Worm (Caenorhabditis elegans): ENCODE results near the gene F36H5.8.

The F36H5.8 gene

ce11 chrII:1712938-1713337, 37.5 kb downstream of the F36H5.8 start, which contains the start of gene btb-7:
Gene btb-7 (plus strand): TSS chrII:1713238.
- TF ChIP-seq flt-1 (GFP tag; IDR thresholded peaks at IDR 0.05), result no peak
- no peak for TF ChIP-seq med-1 (GFP tag; optimal IDR thresholded peaks at IDR 0.05; ENCODE audit: insufficient read depth)
- no peak for TF ChIP-seq T22C8.4 (GFP tag; IDR thresholded peaks at IDR 0.05)
- TF ChIP-seq ref-1 (GFP tag; conservative IDR thresholded peaks at IDR 0.05), result no peak
- TF ChIP-seq ztf-23 (GFP tag; IDR thresholded peaks at IDR 0.05), result no peak
- no peak for TF ChIP-seq ztf-29 (GFP tag; IDR thresholded peaks at IDR 0.05)
- TF ChIP-seq cog-1 (tag; optimal IDR thresholded peaks at IDR 0.05), result no peak
- no peak for TF ChIP-seq tab-1 (GFP tag; IDR thresholded peaks at IDR 0.05)
- no peak for TF ChIP-seq klf-2 (GFP tag; conservative IDR thresholded peaks at IDR 0.05)

DNA sequence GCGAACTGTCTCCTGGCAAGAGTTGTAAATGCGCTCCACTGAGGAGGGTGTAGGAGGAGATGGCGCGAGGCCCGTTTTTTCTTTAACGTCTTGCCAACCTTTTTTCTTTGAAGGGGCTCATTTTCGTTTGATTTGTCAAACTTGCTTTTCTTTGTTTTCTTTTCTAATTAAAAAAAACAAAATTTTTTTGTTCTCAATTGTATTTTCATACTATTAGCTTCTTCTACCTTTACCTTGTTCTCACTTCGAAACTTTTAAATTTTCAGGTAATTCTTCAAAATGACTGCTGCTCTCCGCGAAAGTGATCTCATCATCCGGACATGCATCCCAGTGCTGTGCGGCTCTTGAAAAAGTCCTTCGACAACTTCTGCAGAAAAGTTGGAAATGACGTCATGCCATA, 40.5 kb downstream of the F36H5.8 start, which contains the start of gene fbxa-184:
fbxa-184 (plus strand) TSS at position 301 of the 400 bp plus-strand sequence.
- TF ChIP-seq cog-1 (tag; optimal IDR thresholded peaks at IDR 0.05) (no peak), T22C8.4 (GFP tag; IDR thresholded peaks at IDR 0.05) (no peak), ztf-29 (GFP tag; IDR thresholded peaks at IDR 0.05) (no peak), tab-1 (GFP tag; IDR thresholded peaks at IDR 0.05) (no peak), ztf-23 (GFP tag; IDR thresholded peaks at IDR 0.05) (no peak), ref-1 (GFP tag; conservative IDR thresholded peaks at IDR 0.05) (no peak), flt-1 (GFP tag; IDR thresholded peaks at IDR 0.05) (no peak)

DNA sequence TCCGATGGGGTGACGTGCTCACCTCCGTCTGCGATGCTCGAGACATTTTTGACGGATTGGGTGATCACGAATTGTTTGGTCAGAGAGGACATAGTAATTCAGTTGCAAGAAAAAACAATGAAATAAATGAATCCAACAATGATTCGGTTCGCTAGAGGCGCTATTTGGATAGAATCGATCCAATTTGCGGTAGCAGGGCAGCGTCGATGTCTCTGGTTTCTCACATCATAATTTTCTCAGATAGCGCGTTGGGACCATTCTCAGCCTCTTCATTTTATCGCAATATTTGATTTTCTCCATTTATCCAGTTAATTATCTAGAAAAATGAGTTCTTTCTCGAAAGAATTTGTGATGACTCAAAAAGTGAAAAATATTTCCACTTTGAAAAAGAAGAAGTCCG, 44.1 kb downstream of the F36H5.8 start, which contains the start of gene sdz-18:
sdz-18 (minus strand) TSS at position 101 of the 400 bp plus-strand sequence.
- TF ChIP-seq klf-2 (GFP tag; conservative IDR thresholded peaks at IDR 0.05), result no peak
- TF ChIP-seq med-1 (GFP tag; optimal IDR thresholded peaks at IDR 0.05; ENCODE audit: insufficient read depth), result no peak
- no peak for TF ChIP-seq ref-1 (GFP tag; conservative IDR thresholded peaks at IDR 0.05)
- no peak for TF ChIP-seq ztf-29 (GFP tag; IDR thresholded peaks at IDR 0.05)
- TF ChIP-seq cog-1 (tag; optimal IDR thresholded peaks at IDR 0.05), result no peak
- TF ChIP-seq tab-1 (GFP tag; IDR thresholded peaks at IDR 0.05), result no peak
- TF ChIP-seq ztf-23 (GFP tag; IDR thresholded peaks at IDR 0.05), result no peak
- TF ChIP-seq T22C8.4 (GFP tag; IDR thresholded peaks at IDR 0.05), result no peak
- no peak for TF ChIP-seq flt-1 (GFP tag; IDR thresholded peaks at IDR 0.05)

DNA sequence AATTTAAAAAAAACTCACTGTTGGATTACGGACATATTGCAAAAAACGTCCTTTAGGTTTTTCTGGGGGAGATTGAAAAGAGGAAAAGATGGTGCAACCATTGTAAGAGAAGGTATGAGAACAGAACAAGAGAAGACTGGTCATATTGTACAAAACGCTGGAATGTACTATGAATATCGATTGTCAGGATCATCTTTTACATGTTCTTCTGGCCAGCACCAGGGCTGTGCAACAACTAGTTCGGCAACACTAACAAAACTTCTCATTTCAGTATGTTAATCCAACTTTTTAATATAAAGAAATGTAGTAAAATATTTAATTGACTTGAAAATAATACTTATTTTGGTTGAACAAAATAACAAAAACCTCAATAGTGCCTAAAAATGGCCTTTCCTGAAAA, 47.1 kb downstream of the F36H5.8 start, which contains the start of gene fbxb-47:
fbxb-47 (minus strand) TSS at position 101 of the 400 bp plus-strand sequence.
- TF ChIP-seq klf-2 (GFP tag; conservative IDR thresholded peaks at IDR 0.05) (no peak), ref-1 (GFP tag; conservative IDR thresholded peaks at IDR 0.05) (no peak), flt-1 (GFP tag; IDR thresholded peaks at IDR 0.05) (no peak), tab-1 (GFP tag; IDR thresholded peaks at IDR 0.05) (no peak), cog-1 (tag; optimal IDR thresholded peaks at IDR 0.05) (no peak), med-1 (GFP tag; optimal IDR thresholded peaks at IDR 0.05; ENCODE audit: insufficient read depth) (no peak), ztf-23 (GFP tag; IDR thresholded peaks at IDR 0.05) (no peak)

Data from whole organism, midembryonic.